Worm (Caenorhabditis elegans) whole organism, L1 larva: ENCODE results near the gene T26H5.8.
A peak's percentile ranks its signal among the peaks of the same experiment; 100 is the strongest.

Source experiments
- C04F5.9 ChIP-seq: sonication (generic microtip); optimal IDR thresholded peaks from 2 replicates; lab custom pipeline; 2016; ENCODE audit warnings: missing genetic modification characterization, missing compliant biosample characterization
- C16A3.4 ChIP-seq: fragments of 150-350 bp; optimal IDR thresholded peaks from 2 replicates; lab custom pipeline; 2014; ENCODE audit warnings: missing biosample characterization, missing genetic modification characterization
- F16B12.6 ChIP-seq: fragments of 150-350 bp; optimal IDR thresholded peaks from 2 replicates; lab custom pipeline; 2014; ENCODE audit warnings: missing biosample characterization, missing genetic modification characterization
- aha-1 ChIP-seq: fragments of 150-350 bp; optimal IDR thresholded peaks from 2 replicates; lab custom pipeline; 2014; ENCODE audit warnings: missing biosample characterization, missing genetic modification characterization
- alr-1 ChIP-seq: fragments of 200-800 bp; sonication (Bioruptor generic); optimal IDR thresholded peaks from 2 replicates; lab custom pipeline; 2018; ENCODE audit warnings: borderline replicate concordance, mild to moderate bottlenecking, missing genetic modification characterization, missing compliant biosample characterization
- ama-1 ChIP-seq: fragments of 150-350 bp; optimal IDR thresholded peaks from 2 replicates; lab custom pipeline; 2014
- ceh-8 ChIP-seq: fragments of 200-800 bp; sonication (Bioruptor generic); optimal IDR thresholded peaks from 2 replicates; lab custom pipeline; 2018; ENCODE audit warnings: mild to moderate bottlenecking, missing genetic modification characterization, moderate library complexity, missing compliant biosample characterization
- ces-1 ChIP-seq: fragments of 150-350 bp; optimal IDR thresholded peaks from 2 replicates; lab custom pipeline; 2014; ENCODE audit warnings: missing biosample characterization, missing genetic modification reagents, missing genetic modification characterization
- dpl-1 ChIP-seq, 3 experiments: fragments of 150-350 bp in 2 of 3; sonication (generic microtip) in 1 of 3; optimal IDR thresholded peaks; 2 replicates each; lab custom pipeline; 2014 to 2017; ENCODE audit warnings: missing biosample characterization in 3 of 3, missing genetic modification characterization in 3 of 3, missing genetic modification reagents in 3 of 3
- efl-1 ChIP-seq, 4 experiments: fragments of 150-350 bp; optimal IDR thresholded peaks in 3 of 4; peaks in 1 of 4; 1 replicate in 1 of 4; 2 replicates in 3 of 4; lab custom pipeline; 2014; ENCODE audit warnings: missing biosample characterization in 2 of 4, missing genetic modification characterization in 2 of 4, missing genetic modification reagents in 2 of 4
- efl-3 ChIP-seq: fragments of 200-800 bp; sonication (Bioruptor generic); optimal IDR thresholded peaks from 2 replicates; lab custom pipeline; 2018; ENCODE audit warnings: mild to moderate bottlenecking, missing genetic modification characterization, missing compliant biosample characterization
- egl-13 ChIP-seq: sonication (generic microtip); optimal IDR thresholded peaks from 2 replicates; lab custom pipeline; 2016; ENCODE audit warnings: missing genotype, missing genetic modification reagents, missing genetic modification characterization, missing compliant biosample characterization
- elt-2 ChIP-seq: sonication (generic microtip); optimal IDR thresholded peaks from 2 replicates; lab custom pipeline; 2016; ENCODE audit warnings: missing genetic modification characterization, mild to moderate bottlenecking, inconsistent platforms, missing compliant biosample characterization, missing genetic modification reagents
- elt-3 ChIP-seq, 6 experiments: fragments of 150-350 bp in 1 of 6; sonication (generic microtip); optimal IDR thresholded peaks; 2 replicates each; lab custom pipeline; 2017 to 2018; ENCODE audit warnings: missing biosample characterization in 6 of 6, missing genetic modification characterization in 6 of 6, inconsistent platforms in 1 of 6
- fkh-10 ChIP-seq: sonication (generic microtip); optimal IDR thresholded peaks from 2 replicates; lab custom pipeline; 2017; ENCODE audit warnings: missing biosample characterization, missing genetic modification reagents, missing genetic modification characterization
- fkh-4 ChIP-seq: sonication (generic microtip); optimal IDR thresholded peaks from 2 replicates; lab custom pipeline; 2016; ENCODE audit warnings: missing compliant biosample characterization, missing genetic modification characterization, borderline replicate concordance
- fos-1 ChIP-seq: fragments of 150-350 bp; optimal IDR thresholded peaks from 2 replicates; lab custom pipeline; 2014; ENCODE audit warnings: missing biosample characterization, missing genetic modification characterization
- irx-1 ChIP-seq: sonication (generic microtip); optimal IDR thresholded peaks from 2 replicates; lab custom pipeline; 2016; ENCODE audit warnings: missing genetic modification characterization, missing compliant biosample characterization
- isw-1 ChIP-seq: fragments of 200-800 bp; sonication (Bioruptor generic); IDR thresholded peaks from 2 replicates; pipeline ENCODE4 v1.3.6; 2022; ENCODE audit warnings: missing genetic modification characterization, missing compliant biosample characterization
- jun-1 ChIP-seq: fragments of 150-350 bp; optimal IDR thresholded peaks from 2 replicates; lab custom pipeline; 2014; ENCODE audit warnings: missing biosample characterization, missing genetic modification reagents, missing genetic modification characterization
- lin-39 ChIP-seq: fragments of 150-350 bp; optimal IDR thresholded peaks from 2 replicates; lab custom pipeline; 2014; ENCODE audit warnings: missing biosample characterization, missing genetic modification reagents, missing genetic modification characterization
- lir-3 ChIP-seq: sonication (generic microtip); optimal IDR thresholded peaks from 2 replicates; lab custom pipeline; 2016; ENCODE audit warnings: mild to moderate bottlenecking, missing genetic modification characterization, moderate library complexity, missing compliant biosample characterization; ENCODE audit not compliant: poor library complexity
- lsy-2 ChIP-seq, 2 experiments: fragments of 150-350 bp; optimal IDR thresholded peaks; 2 replicates each; lab custom pipeline; 2014; ENCODE audit warnings: missing biosample characterization in 2 of 2, missing genetic modification characterization in 2 of 2
- mab-9 ChIP-seq: fragments of 200-800 bp; sonication (Bioruptor generic); IDR thresholded peaks from 2 replicates; pipeline ENCODE4 v1.3.6; 2022; ENCODE audit warnings: missing genetic modification reagents, missing genetic modification characterization, missing compliant biosample characterization
- mdl-1 ChIP-seq, 2 experiments: fragments of 150-350 bp; optimal IDR thresholded peaks; 2 replicates each; lab custom pipeline; 2014 to 2017; ENCODE audit warnings: missing biosample characterization in 2 of 2, missing genetic modification characterization in 2 of 2, inconsistent platforms in 1 of 2
- nhr-12 ChIP-seq: sonication (generic microtip); optimal IDR thresholded peaks from 2 replicates; lab custom pipeline; 2017; ENCODE audit warnings: missing biosample characterization, missing genetic modification characterization
- nhr-19 ChIP-seq: fragments of 200-800 bp; sonication (Bioruptor generic); conservative IDR thresholded peaks from 2 replicates; pipeline ENCODE4 v1.3.6; 2022; ENCODE audit warnings: missing genetic modification characterization, missing compliant biosample characterization
- nhr-20 ChIP-seq: sonication (generic microtip); optimal IDR thresholded peaks from 2 replicates; lab custom pipeline; 2016; ENCODE audit warnings: mild to moderate bottlenecking, missing genetic modification characterization, missing compliant biosample characterization
- nhr-71 ChIP-seq: sonication (generic microtip); optimal IDR thresholded peaks from 2 replicates; lab custom pipeline; 2016; ENCODE audit warnings: mild to moderate bottlenecking, missing genetic modification characterization, moderate library complexity, missing compliant biosample characterization
- nhr-77 ChIP-seq: fragments of 150-350 bp; optimal IDR thresholded peaks from 2 replicates; lab custom pipeline; 2014; ENCODE audit warnings: missing biosample characterization, missing genetic modification characterization
- nhr-84 ChIP-seq: sonication (generic microtip); optimal IDR thresholded peaks from 2 replicates; lab custom pipeline; 2017; ENCODE audit warnings: missing biosample characterization, missing genetic modification characterization
- nhr-85 ChIP-seq: sonication (generic microtip); peaks from one replicate; lab custom pipeline; 2016; ENCODE audit warnings: missing genetic modification characterization, inconsistent platforms, missing compliant biosample characterization
- nhr-90 ChIP-seq: sonication (generic microtip); optimal IDR thresholded peaks from 2 replicates; lab custom pipeline; 2016; ENCODE audit warnings: mild to moderate bottlenecking, missing genetic modification characterization, missing compliant biosample characterization; ENCODE audit not compliant: poor library complexity
- rnt-1 ChIP-seq: sonication (generic microtip); optimal IDR thresholded peaks from 2 replicates; lab custom pipeline; 2016; ENCODE audit warnings: mild to moderate bottlenecking, missing genetic modification characterization, moderate library complexity, missing compliant biosample characterization
- sup-37 ChIP-seq: fragments of 200-800 bp; sonication (Bioruptor generic); optimal IDR thresholded peaks from 2 replicates; lab custom pipeline; 2018; ENCODE audit warnings: mild to moderate bottlenecking, missing genetic modification characterization, missing compliant biosample characterization
- unc-86 ChIP-seq: sonication (generic microtip); optimal IDR thresholded peaks from 2 replicates; lab custom pipeline; 2016; ENCODE audit warnings: missing genetic modification characterization, missing compliant biosample characterization
- vab-15 ChIP-seq: sonication (generic microtip); optimal IDR thresholded peaks from 2 replicates; lab custom pipeline; 2017; ENCODE audit warnings: missing genotype, mild to moderate bottlenecking, missing genetic modification characterization, missing compliant biosample characterization
- zip-4 ChIP-seq: fragments of 200-800 bp; sonication (Bioruptor generic); optimal IDR thresholded peaks from 2 replicates; lab custom pipeline; 2018; ENCODE audit warnings: mild to moderate bottlenecking, missing genetic modification characterization, moderate library complexity, missing compliant biosample characterization
- ztf-4 ChIP-seq: fragments of 150-350 bp; optimal IDR thresholded peaks from 2 replicates; lab custom pipeline; 2014; ENCODE audit warnings: missing biosample characterization, missing genetic modification characterization

The T26H5.8 gene

ce11 chrV:15459088-15459487 is 26.6 kb upstream of the T26H5.8 start, which contains the start of gene str-71:
Gene str-71 (minus strand): TSS chrV:15459188.
- TF ChIP-seq zip-4 (GFP tag; lab: Kevin White, UChicago) (no peak), nhr-77 (tag; lab: Kevin White, UChicago) (no peak), ceh-8 (GFP tag; lab: Kevin White, UChicago) (no peak), nhr-12 (tag; lab: Kevin White, UChicago) (no peak), rnt-1 (tag; lab: Kevin White, UChicago) (no peak), lir-3 (tag; lab: Kevin White, UChicago) (no peak), nhr-71 (tag; lab: Kevin White, UChicago) (no peak)
- TF ChIP-seq, all 84 proteins: peak for 0

- TF ChIP-seq nhr-85 (tag; lab: Kevin White, UChicago) (peak; percentile 22), ama-1 (lab: Kevin White, UChicago) (no peak)
Observed at ce11 chrV:15454322-15454721, 21.8 kb upstream of the T26H5.8 start.

- TF ChIP-seq ceh-8 (GFP tag; lab: Kevin White, UChicago), result no peak
- TF ChIP-seq C16A3.4, result no peak
- TF ChIP-seq nhr-85 (tag; lab: Kevin White, UChicago), result no peak
- no peak for TF ChIP-seq lsy-2 (tag; optimal IDR thresholded peaks at IDR 0.05; lab: Kevin White, UChicago)
- TF ChIP-seq nhr-20 (tag; lab: Kevin White, UChicago), result no peak
- TF ChIP-seq nhr-84, result no peak
Observed at ce11 chrV:15451421-15451820, 18.9 kb upstream of the T26H5.8 start, which contains the start of gene srw-33. Gene srw-33 (minus strand): TSS chrV:15451521.

ce11 chrV:15448865-15449264 is 16.3 kb upstream of the T26H5.8 start, which contains the start of gene T26H5.14:
Gene T26H5.14 (plus strand): TSS chrV:15449165.
- TF ChIP-seq ztf-4 (tag; lab: Kevin White, UChicago), result no peak
- no peak for TF ChIP-seq unc-86 (tag; lab: Kevin White, UChicago)
- no peak for TF ChIP-seq C04F5.9 (tag; lab: Kevin White, UChicago)
- TF ChIP-seq aha-1 (tag; lab: Kevin White, UChicago), result no peak
- TF ChIP-seq efl-1 (optimal IDR thresholded peaks at IDR 0.05; lab: Kevin White, UChicago), result no peak
- no peak for TF ChIP-seq efl-1 (GFP tag; optimal IDR thresholded peaks at IDR 0.05 in 1 of 2; lab: Kevin White, UChicago)
- TF ChIP-seq egl-13 (tag; lab: Kevin White, UChicago), result no peak
- no peak for TF ChIP-seq vab-15 (tag; lab: Kevin White, UChicago)
- no peak for TF ChIP-seq ces-1 (GFP tag; lab: Kevin White, UChicago)
- TF ChIP-seq mdl-1 (tag; optimal IDR thresholded peaks at IDR 0.05; lab: Kevin White, UChicago), result no peak
- no peak for TF ChIP-seq isw-1 (GFP tag; lab: Robert Waterston, UW)
- no peak for TF ChIP-seq fos-1 (tag; lab: Kevin White, UChicago)

- TF ChIP-seq elt-2 (tag; lab: Kevin White, UChicago) (peak; percentile 95), elt-3 (tag; optimal IDR thresholded peaks at IDR 0.05; lab: Kevin White, UChicago) (no peak), efl-1 (optimal IDR thresholded peaks at IDR 0.05; lab: Kevin White, UChicago) (no peak), efl-1 (GFP tag; optimal IDR thresholded peaks at IDR 0.05 in 1 of 2; lab: Kevin White, UChicago) (peak in 1 of 2 experiments; percentile 73), fkh-4 (tag; lab: Kevin White, UChicago) (no peak)
Observed at ce11 chrV:15448408-15448807, 15.9 kb upstream of the T26H5.8 start, which contains the start of gene T26H5.4. Gene T26H5.4 (minus strand): TSS chrV:15448701.

ce11 chrV:15445437-15445836 is 12.9 kb upstream of the T26H5.8 start, which contains the start of gene srh-239:
Gene srh-239 (plus strand): TSS chrV:15445737.
- TF ChIP-seq nhr-19, result no peak
- no peak for TF ChIP-seq sup-37 (GFP tag; lab: Kevin White, UChicago)

- TF ChIP-seq jun-1 (tag; lab: Kevin White, UChicago) (peak; percentile 27), mab-9 (GFP tag; lab: Robert Waterston, UW) (no peak), F16B12.6 (tag; lab: Kevin White, UChicago) (no peak), nhr-90 (no peak), sup-37 (GFP tag; lab: Kevin White, UChicago) (no peak), efl-3 (GFP tag; lab: Kevin White, UChicago) (no peak), dpl-1 (GFP tag; optimal IDR thresholded peaks at IDR 0.05; lab: Kevin White, UChicago) (no peak), lin-39 (tag; lab: Kevin White, UChicago) (no peak), fkh-10 (no peak), irx-1 (tag; lab: Kevin White, UChicago) (no peak), ama-1 (lab: Kevin White, UChicago) (no peak), elt-2 (tag; lab: Kevin White, UChicago) (peak; percentile 57), rnt-1 (tag; lab: Kevin White, UChicago) (no peak), alr-1 (no peak)
Observed at ce11 chrV:15444615-15445014, 12.1 kb upstream of the T26H5.8 start, which contains the start of gene T26H5.9. Gene T26H5.9 (plus strand): TSS chrV:15444916.
